Fruit fly (Drosophila melanogaster) whole organism, embryonic: ENCODE data around the gene Gr64f.
A peak's percentile ranks its signal among the peaks of the same experiment; 100 is the strongest.

Experiments
- CG11696 ChIP-seq: fragments of 200-800 bp; sonication (Bioruptor generic); IDR thresholded peaks from 2 replicates; pipeline ENCODE4 v1.3.6; 2022; ENCODE audit warnings: missing biosample characterization, missing genetic modification characterization
- CG12299 ChIP-seq: fragments of 200-800 bp; sonication (Bioruptor generic); optimal IDR thresholded peaks from 2 replicates; lab custom pipeline; 2018; ENCODE audit warnings: missing biosample characterization, mild to moderate bottlenecking, missing genetic modification characterization
- CG15479 ChIP-seq: fragments of 200-800 bp; sonication (Bioruptor generic); optimal IDR thresholded peaks from 3 replicates; lab custom pipeline; 2019; ENCODE audit warnings: missing biosample characterization, mild to moderate bottlenecking, missing genetic modification characterization, moderate library complexity
- CG15601 ChIP-seq: fragments of 200-800 bp; sonication (Bioruptor generic); optimal IDR thresholded peaks from 3 replicates; lab custom pipeline; 2019; ENCODE audit warnings: missing biosample characterization, mild to moderate bottlenecking, missing genetic modification characterization, moderate library complexity
- CG15696 ChIP-seq: fragments of 200-800 bp; sonication (Bioruptor generic); optimal IDR thresholded peaks from 2 replicates; lab custom pipeline; 2019; ENCODE audit warnings: missing biosample characterization, mild to moderate bottlenecking, missing genetic modification characterization, moderate library complexity
- CG16779 ChIP-seq: fragments of 200-800 bp; sonication (Bioruptor generic); IDR thresholded peaks from 2 replicates; pipeline ENCODE4 v1.3.6; 2022; ENCODE audit warnings: missing biosample characterization, missing genetic modification characterization
- CG17328 ChIP-seq: fragments of 200-800 bp; sonication (Bioruptor generic); IDR thresholded peaks from 2 replicates; pipeline ENCODE4 v1.3.6; 2022; ENCODE audit warnings: missing biosample characterization, missing genetic modification characterization
- CG2199 ChIP-seq: fragments of 200-800 bp; sonication (Bioruptor generic); IDR thresholded peaks from 3 replicates; pipeline ENCODE4 v1.3.6; 2022; ENCODE audit warnings: missing biosample characterization, missing genetic modification characterization
- CG2202 ChIP-seq: fragments of 200-800 bp; sonication (Bioruptor generic); optimal IDR thresholded peaks from 2 replicates; lab custom pipeline; 2018; ENCODE audit warnings: missing biosample characterization, mild to moderate bottlenecking, missing genetic modification characterization
- CG30020 ChIP-seq: fragments of 200-800 bp; optimal IDR thresholded peaks from 2 replicates; lab custom pipeline; 2019; ENCODE audit warnings: missing biosample characterization, mild to moderate bottlenecking, missing genetic modification characterization, moderate library complexity
- CG31365 ChIP-seq: fragments of 200-800 bp; sonication (Bioruptor generic); optimal IDR thresholded peaks from 2 replicates; lab custom pipeline; 2018; ENCODE audit warnings: missing biosample characterization, mild to moderate bottlenecking, missing genetic modification characterization
- CG3163 ChIP-seq: fragments of 200-800 bp; sonication (Bioruptor generic); optimal IDR thresholded peaks from 3 replicates; lab custom pipeline; 2016; ENCODE audit warnings: missing biosample characterization, missing genetic modification characterization
- CG3726 ChIP-seq: fragments of 200-800 bp; sonication (Bioruptor generic); IDR thresholded peaks from 3 replicates; pipeline ENCODE4, ENCODE4 v1.3.6; 2022; ENCODE audit warnings: missing biosample characterization, missing genetic modification characterization
- CG4328 ChIP-seq: fragments of 200-800 bp; sonication (Bioruptor generic); optimal IDR thresholded peaks from 3 replicates; lab custom pipeline; 2017; ENCODE audit warnings: missing biosample characterization, missing genetic modification reagents, missing genetic modification characterization
- CG4404 ChIP-seq: fragments of 200-800 bp; sonication (Bioruptor generic); IDR thresholded peaks from 2 replicates; pipeline ENCODE4 v1.3.6; 2022; ENCODE audit warnings: missing biosample characterization, missing genetic modification characterization
- CG6175 ChIP-seq: fragments of 200-800 bp; sonication (Bioruptor generic); IDR thresholded peaks from 3 replicates; pipeline ENCODE4 v1.3.6; 2022; ENCODE audit warnings: missing biosample characterization, missing genetic modification characterization
- CG6254 ChIP-seq: fragments of 200-800 bp; sonication (Bioruptor generic); optimal IDR thresholded peaks from 3 replicates; lab custom pipeline; 2017; ENCODE audit warnings: mild to moderate bottlenecking, missing biosample characterization, missing genetic modification reagents, missing genetic modification characterization
- CG6854 ChIP-seq: fragments of 200-800 bp; sonication (Bioruptor generic); optimal IDR thresholded peaks from 3 replicates; lab custom pipeline; 2017; ENCODE audit warnings: missing biosample characterization, mild to moderate bottlenecking, missing genetic modification characterization
- CG7839 ChIP-seq: fragments of 200-800 bp; sonication (Bioruptor generic); optimal IDR thresholded peaks from 3 replicates; lab custom pipeline; 2018; ENCODE audit warnings: missing biosample characterization, mild to moderate bottlenecking, missing genetic modification characterization, moderate library complexity
- Chrac-16 ChIP-seq: fragments of 200-800 bp; sonication (Bioruptor generic); optimal IDR thresholded peaks from 3 replicates; lab custom pipeline; 2016; ENCODE audit warnings: missing biosample characterization, missing genetic modification characterization
- CkIIα-i1 ChIP-seq: fragments of 200-800 bp; sonication (Bioruptor generic); IDR thresholded peaks from 2 replicates; pipeline ENCODE4 v1.3.6; 2022; ENCODE audit warnings: missing biosample characterization, missing genetic modification characterization
- Dad ChIP-seq: fragments of 200-800 bp; sonication (Bioruptor generic); optimal IDR thresholded peaks from 3 replicates; lab custom pipeline; 2016; ENCODE audit warnings: missing biosample characterization, missing genetic modification characterization
- H15 ChIP-seq: fragments of 200-800 bp; sonication (Bioruptor generic); IDR thresholded peaks from 3 replicates; pipeline ENCODE4 v1.3.6; 2022; ENCODE audit warnings: missing biosample characterization, missing genetic modification characterization
- Hey ChIP-seq: fragments of 200-800 bp; sonication (Bioruptor generic); optimal IDR thresholded peaks from 3 replicates; lab custom pipeline; 2018; ENCODE audit warnings: missing biosample characterization, mild to moderate bottlenecking, missing genetic modification characterization
- Hsf ChIP-seq: fragments of 200-800 bp; sonication (Bioruptor generic); optimal IDR thresholded peaks from 3 replicates; lab custom pipeline; 2016; ENCODE audit warnings: missing biosample characterization, missing genetic modification characterization
- Lim3 ChIP-seq: fragments of 200-800 bp; sonication (Bioruptor generic); IDR thresholded peaks from 2 replicates; pipeline ENCODE4 v1.3.6; 2022; ENCODE audit warnings: missing biosample characterization, missing genetic modification characterization
- MTF-1 ChIP-seq: fragments of 200-800 bp; sonication (Bioruptor generic); optimal IDR thresholded peaks from 2 replicates; lab custom pipeline; 2018; ENCODE audit warnings: missing biosample characterization, mild to moderate bottlenecking, missing genetic modification characterization, borderline replicate concordance
- NC2α ChIP-seq: fragments of 200-800 bp; sonication (Bioruptor generic); optimal IDR thresholded peaks from 2 replicates; lab custom pipeline; 2016; ENCODE audit warnings: missing biosample characterization, missing genetic modification characterization
- Opbp ChIP-seq: fragments of 200-800 bp; sonication (Bioruptor generic); IDR thresholded peaks from 3 replicates; pipeline ENCODE4 v1.3.6; 2022; ENCODE audit warnings: missing biosample characterization, missing genetic modification characterization; ENCODE audit not compliant: partially characterized antibody
- Pdp1 ChIP-seq, 2 experiments: fragments of 200-800 bp; sonication (Bioruptor generic); optimal IDR thresholded peaks; 3 replicates each; lab custom pipeline; 2016; ENCODE audit warnings: missing biosample characterization in 2 of 2, missing genetic modification characterization in 2 of 2, mild to moderate bottlenecking in 1 of 2, moderate library complexity in 1 of 2
- Taf1 ChIP-seq: fragments of 200-800 bp; sonication (Bioruptor generic); IDR thresholded peaks from 2 replicates; pipeline ENCODE4 v1.3.6; 2022; ENCODE audit warnings: missing biosample characterization, missing genetic modification characterization
- Tbp ChIP-seq: fragments of >200 bp; optimal IDR thresholded peaks from 2 replicates; lab custom pipeline; 2018; ENCODE audit warnings: missing biosample characterization, missing genetic modification characterization
- bigmax ChIP-seq: fragments of 200-800 bp; sonication (Bioruptor generic); optimal IDR thresholded peaks from 2 replicates; lab custom pipeline; 2018; ENCODE audit warnings: missing biosample characterization, mild to moderate bottlenecking, missing genetic modification characterization
- cato ChIP-seq: fragments of 200-800 bp; sonication (Bioruptor generic); optimal IDR thresholded peaks from 2 replicates; lab custom pipeline; 2016; ENCODE audit warnings: missing biosample characterization, missing genetic modification characterization, borderline replicate concordance
- chn ChIP-seq: fragments of 200-800 bp; sonication (Bioruptor generic); optimal IDR thresholded peaks from 2 replicates; lab custom pipeline; 2016; ENCODE audit warnings: missing biosample characterization, missing genetic modification characterization
- croc ChIP-seq: fragments of 200-800 bp; sonication (Bioruptor generic); conservative IDR thresholded peaks from 3 replicates; pipeline ENCODE4 v1.3.6; 2022; ENCODE audit warnings: missing biosample characterization, missing genetic modification characterization
- dati ChIP-seq: fragments of 200-800 bp; sonication (Bioruptor generic); IDR thresholded peaks from 2 replicates; pipeline ENCODE4 v1.3.6; 2022; ENCODE audit warnings: missing biosample characterization, missing genetic modification characterization
- dmrt11E ChIP-seq: fragments of 200-800 bp; sonication (Bioruptor generic); optimal IDR thresholded peaks from 3 replicates; lab custom pipeline; 2018; ENCODE audit warnings: missing biosample characterization, mild to moderate bottlenecking, missing genetic modification characterization, moderate library complexity
- esg ChIP-seq: fragments of 200-800 bp; sonication (Bioruptor generic); conservative IDR thresholded peaks from 2 replicates; pipeline ENCODE4 v1.3.6; 2022; ENCODE audit warnings: missing biosample characterization, missing genetic modification characterization
- gcm2 ChIP-seq: fragments of 200-800 bp; sonication (Bioruptor generic); optimal IDR thresholded peaks from 2 replicates; lab custom pipeline; 2016; ENCODE audit warnings: missing biosample characterization, missing genetic modification characterization
- grn ChIP-seq: fragments of 200-800 bp; sonication (Bioruptor generic); optimal IDR thresholded peaks from 3 replicates; lab custom pipeline; 2017; ENCODE audit warnings: missing biosample characterization, missing genetic modification characterization
- gsb-n ChIP-seq: fragments of 200-800 bp; sonication (Bioruptor generic); optimal IDR thresholded peaks from 3 replicates; lab custom pipeline; 2018; ENCODE audit warnings: missing biosample characterization, mild to moderate bottlenecking, missing genetic modification characterization
- hbn ChIP-seq: fragments of 200-800 bp; sonication (Bioruptor generic); IDR thresholded peaks from 2 replicates; pipeline ENCODE4 v1.3.6; 2022; ENCODE audit warnings: missing biosample characterization, missing genetic modification characterization; ENCODE audit not compliant: partially characterized antibody
- her ChIP-seq: fragments of 200-800 bp; sonication (Bioruptor generic); optimal IDR thresholded peaks from 2 replicates; lab custom pipeline; 2016; ENCODE audit warnings: missing biosample characterization, missing genetic modification characterization
- jigr1 ChIP-seq: fragments of 200-800 bp; sonication (Bioruptor generic); IDR thresholded peaks from 3 replicates; pipeline ENCODE4 v1.3.6; 2022; ENCODE audit warnings: missing biosample characterization, missing genetic modification characterization
- jumu ChIP-seq: fragments of 200-800 bp; sonication (Bioruptor generic); optimal IDR thresholded peaks from 3 replicates; lab custom pipeline; 2016; ENCODE audit warnings: missing biosample characterization, missing genetic modification characterization
- klu ChIP-seq: fragments of 200-800 bp; sonication (Bioruptor generic); IDR thresholded peaks from 2 replicates; pipeline ENCODE4 v1.3.6; 2022; ENCODE audit warnings: missing biosample characterization, missing genetic modification characterization
- maf-S ChIP-seq: fragments of 200-800 bp; sonication (Bioruptor generic); optimal IDR thresholded peaks from 2 replicates; lab custom pipeline; 2016; ENCODE audit warnings: missing biosample characterization, missing genetic modification characterization
- shn ChIP-seq: fragments of 200-800 bp; sonication (Bioruptor generic); optimal IDR thresholded peaks from 3 replicates; lab custom pipeline; 2016; ENCODE audit warnings: missing biosample characterization, missing genetic modification characterization
- vnd ChIP-seq: fragments of 200-800 bp; sonication (Bioruptor generic); IDR thresholded peaks from 3 replicates; pipeline ENCODE4 v1.3.6; 2022; ENCODE audit warnings: missing biosample characterization, missing genetic modification characterization; ENCODE audit not compliant: partially characterized antibody
- wdn ChIP-seq: fragments of 200-800 bp; sonication (Bioruptor generic); IDR thresholded peaks from 2 replicates; pipeline ENCODE4 v1.3.6; 2022; ENCODE audit warnings: missing biosample characterization, missing genetic modification characterization

Gene Gr64f

DNA sequence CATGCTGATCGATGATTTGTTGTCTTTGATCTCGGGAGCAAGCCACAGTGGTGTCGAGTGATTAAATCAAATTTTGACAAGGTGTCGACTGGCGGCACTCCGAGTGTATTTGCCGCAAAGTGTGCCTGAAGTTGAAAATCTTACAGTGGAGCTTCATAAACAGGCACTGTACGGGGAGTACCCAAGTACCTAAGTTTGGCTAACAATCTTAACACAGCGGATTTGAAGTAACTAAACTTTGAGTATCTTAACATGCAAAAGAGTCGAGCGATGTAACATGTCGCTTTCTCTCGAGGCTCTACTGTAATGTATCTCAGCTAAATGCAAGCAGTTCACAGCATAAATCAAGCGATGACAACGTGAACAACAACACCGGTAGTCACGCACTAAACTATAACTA, 18.8 kb upstream of the Gr64f start (continued):
- TF ChIP-seq CG3163 (GFP tag; lab: Kevin White, UChicago) (peak; percentile 17), wdn (GFP tag; lab: Robert Waterston, UW) (no peak), CG6254 (GFP tag; lab: Kevin White, UChicago) (peak; percentile 66), CG6175 (GFP tag; lab: Robert Waterston, UW) (no peak), vnd (no peak), H15 (peak; percentile 58; the same call in 1 of the 3 replicates), dmrt11E (peak; percentile 88), CG16779 (no peak), cato (GFP tag; lab: Kevin White, UChicago) (peak; percentile 36), CG3726 (GFP tag; lab: Robert Waterston, UW) (peak; percentile 60; the same call in 2 of the 3 replicates), CG4404 (GFP tag; lab: Robert Waterston, UW) (peak; percentile 86), Lim3 (GFP tag; lab: Robert Waterston, UW) (no peak), CG2202 (peak; percentile 60), Hey (tag; lab: Kevin White, UChicago) (no peak), CG15479 (GFP tag; lab: Kevin White, UChicago) (no peak), CG7839 (peak; percentile 70), jumu (GFP tag; lab: Kevin White, UChicago) (peak; percentile 59), CG11696 (GFP tag; lab: Robert Waterston, UW) (0 out of 2 replicates have a peak, but pooled peaks have one; percentile 38), jigr1 (GFP tag; lab: Robert Waterston, UW) (peak; percentile 36; the same call in 1 of the 3 replicates), hbn (GFP tag; lab: Robert Waterston, UW) (no peak), gcm2 (GFP tag; lab: Kevin White, UChicago) (no peak), croc (GFP tag; lab: Robert Waterston, UW) (peak; percentile 73), klu (GFP tag; lab: Robert Waterston, UW) (peak; percentile 37; the same call in 1 of the 2 replicates), dati (GFP tag; lab: Robert Waterston, UW) (peak; percentile 70), esg (GFP tag; lab: Robert Waterston, UW) (peak; percentile 60; the same call in 1 of the 2 replicates), Hsf (GFP tag; lab: Kevin White, UChicago) (peak; percentile 67), her (GFP tag; lab: Kevin White, UChicago) (peak; percentile 12), bigmax (GFP tag; lab: Kevin White, UChicago) (no peak), CG12299 (tag; lab: Kevin White, UChicago) (no peak), Tbp (no peak), CG30020 (no peak), NC2α (GFP tag; lab: Kevin White, UChicago) (no peak), CG31365 (tag; lab: Kevin White, UChicago) (peak; percentile 19), CG15601 (tag; lab: Kevin White, UChicago) (peak; percentile 65), Chrac-16 (GFP tag; lab: Kevin White, UChicago) (peak; percentile 75), CG6854 (no peak), CG15696 (tag; lab: Kevin White, UChicago) (peak; percentile 89), Pdp1 (GFP tag; optimal IDR thresholded peaks at IDR 0.05; lab: Kevin White, UChicago) (peak; percentile 43 to 59), CkIIα-i1 (GFP tag; lab: Robert Waterston, UW) (no peak), MTF-1 (GFP tag; lab: Kevin White, UChicago) (peak; percentile 63), CG2199 (GFP tag; lab: Robert Waterston, UW) (peak; percentile 28; the same call in 1 of the 3 replicates), CG4328 (GFP tag; lab: Kevin White, UChicago) (no peak), Opbp (GFP tag; lab: Robert Waterston, UW) (no peak), chn (GFP tag; lab: Kevin White, UChicago) (peak; percentile 66), Dad (GFP tag; lab: Kevin White, UChicago) (peak; percentile 47), Taf1 (GFP tag; lab: Robert Waterston, UW) (no peak), maf-S (no peak), gsb-n (tag; lab: Kevin White, UChicago) (peak; percentile 65), grn (GFP tag; lab: Kevin White, UChicago) (no peak), shn (GFP tag; lab: Kevin White, UChicago) (peak; percentile 36), CG17328 (GFP tag; lab: Robert Waterston, UW) (peak; percentile 80)
